Worm (Caenorhabditis elegans) whole organism, young adult: ENCODE measurements around the gene F40G9.5.

ENCODE experiments used
- B0336.3 ChIP-seq: fragments of 200-800 bp; sonication (Bioruptor generic); IDR thresholded peaks from 2 replicates; pipeline ENCODE4 v1.3.6; 2022; ENCODE audit warnings: missing genetic modification characterization, missing compliant biosample characterization
- ceh-58 ChIP-seq: fragments of 200-800 bp; sonication (Bioruptor generic); IDR thresholded peaks from 2 replicates; pipeline ENCODE4 v1.3.6; 2022; ENCODE audit warnings: missing genetic modification characterization, missing compliant biosample characterization
- ets-4 ChIP-seq: fragments of 200-800 bp; sonication (Bioruptor generic); optimal IDR thresholded peaks from 2 replicates; lab custom pipeline; 2018; ENCODE audit warnings: mild to moderate bottlenecking, missing genetic modification characterization, missing compliant biosample characterization
- hmg-1.2 ChIP-seq: fragments of 200-800 bp; sonication (Bioruptor generic); IDR thresholded peaks from 2 replicates; pipeline ENCODE4 v1.3.6; 2022; ENCODE audit warnings: missing genetic modification reagents, missing genetic modification characterization, missing compliant biosample characterization
- lin-35 ChIP-seq, 3 experiments: fragments of 150-350 bp in 2 of 3; sonication (generic microtip) in 1 of 3; optimal IDR thresholded peaks; 2 replicates each; lab custom pipeline; 2014 to 2018; ENCODE audit warnings: missing biosample characterization in 3 of 3, missing genetic modification characterization in 3 of 3, missing genetic modification reagents in 3 of 3
- lir-1 ChIP-seq: fragments of 200-800 bp; sonication (Bioruptor generic); conservative IDR thresholded peaks from 2 replicates; pipeline ENCODE4 v1.3.6; 2022; ENCODE audit warnings: missing genetic modification reagents, missing genetic modification characterization, missing compliant biosample characterization
- nfya-1 ChIP-seq: sonication (generic microtip); optimal IDR thresholded peaks from 2 replicates; lab custom pipeline; 2017; ENCODE audit warnings: antibody characterized with exemption, missing compliant biosample characterization, missing genetic modification characterization, borderline replicate concordance; ENCODE audit not compliant: insufficient read depth
- nhr-90 ChIP-seq: sonication (generic microtip); optimal IDR thresholded peaks from 2 replicates; lab custom pipeline; 2016; ENCODE audit warnings: missing genotype, mild to moderate bottlenecking, missing genetic modification characterization, missing compliant biosample characterization
- snpc-4 ChIP-seq, 5 experiments: fragments of 150-350 bp in 1 of 5; sonication (generic microtip) in 4 of 5; optimal IDR thresholded peaks; 2 replicates each; lab custom pipeline; 2014 to 2018; ENCODE audit warnings: missing genetic modification characterization in 5 of 5, missing biosample characterization in 3 of 5, antibody characterized with exemption in 2 of 5, mild to moderate bottlenecking in 2 of 5, missing compliant biosample characterization in 2 of 5, missing genotype in 2 of 5, moderate library complexity in 2 of 5, missing genetic modification reagents in 1 of 5
- unc-62 ChIP-seq: fragments of 150-350 bp; optimal IDR thresholded peaks from 2 replicates; lab custom pipeline; 2014; ENCODE audit warnings: missing biosample characterization, missing genetic modification reagents, missing genetic modification characterization
- ztf-25 ChIP-seq: fragments of 200-800 bp; sonication (Bioruptor generic); IDR thresholded peaks from 2 replicates; pipeline ENCODE4 v1.3.6; 2022; ENCODE audit warnings: missing genetic modification reagents, missing genetic modification characterization, missing compliant biosample characterization

- TF ChIP-seq B0336.3 (GFP tag; lab: Robert Waterston, UW) (no peak), lin-35 (GFP tag; optimal IDR thresholded peaks at IDR 0.05; lab: Kevin White, UChicago) (no peak), lir-1 (GFP tag; lab: Robert Waterston, UW) (no peak), ets-4 (GFP tag; lab: Kevin White, UChicago) (no peak), nfya-1 (tag; lab: Kevin White, UChicago) (no peak), hmg-1.2 (GFP tag; lab: Robert Waterston, UW) (no peak), ceh-58 (GFP tag; lab: Robert Waterston, UW) (no peak), ztf-25 (GFP tag; lab: Robert Waterston, UW) (no peak), nhr-90 (no peak), snpc-4 (GFP tag; optimal IDR thresholded peaks at IDR 0.05; lab: Kevin White, UChicago) (no peak), snpc-4 (tag; optimal IDR thresholded peaks at IDR 0.05; lab: Kevin White, UChicago) (no peak), unc-62 (GFP tag; lab: Kevin White, UChicago) (no peak)
These were observed 1.0 kb downstream of the F40G9.5 start, which contains the start of gene F40G9.15 for ce11 chrIII:182080-182479.
